In genomic region chr3R:18669812-18670211, dm6 we compare ENCODE assay signal across 1 fruit fly cellular context.
TF ChIP-seq lines count a peak whose summit lies in the region.

No protein-coding gene starts in this region.

TF ChIP-seq in whole organism, embryonic, 481 proteins besides CTCF, POLR2A, EP300 and RAD21 (continued from another document):
- TF ChIP-seq chn (GFP tag; optimal IDR thresholded peaks at IDR 0.05; lab: Kevin White, UChicago) (peak; percentile 11), CG10267 (tag; optimal IDR thresholded peaks at IDR 0.05; lab: Kevin White, UChicago) (no peak), CG16815 (GFP tag; optimal IDR thresholded peaks at IDR 0.05; lab: Kevin White, UChicago) (no peak), cato (GFP tag; optimal IDR thresholded peaks at IDR 0.05; lab: Kevin White, UChicago; ENCODE audit: borderline replicate concordance) (no peak), CG17568 (GFP tag; optimal IDR thresholded peaks at IDR 0.05; lab: Kevin White, UChicago) (no peak), Scr (GFP tag; IDR thresholded peaks at IDR 0.05; lab: Robert Waterston, UW; ENCODE audit: partially characterized antibody) (no peak), zfh2 (GFP tag; optimal IDR thresholded peaks at IDR 0.05; lab: Kevin White, UChicago) (no peak), Ets97D (GFP tag; optimal IDR thresholded peaks at IDR 0.05; lab: Kevin White, UChicago) (no peak), sc (optimal IDR thresholded peaks at IDR 0.05; lab: Kevin White, UChicago) (no peak), sc (GFP tag; optimal IDR thresholded peaks at IDR 0.05; lab: Kevin White, UChicago) (no peak), dati (GFP tag; IDR thresholded peaks at IDR 0.05; lab: Robert Waterston, UW) (no peak), ERR (GFP tag; optimal IDR thresholded peaks at IDR 0.05; lab: Kevin White, UChicago) (no peak), CG13624 (GFP tag; optimal IDR thresholded peaks at IDR 0.05; lab: Kevin White, UChicago) (no peak)
